Fruit fly (Drosophila melanogaster): ENCODE measurements around the gene Myc.

The Myc gene

DNA sequence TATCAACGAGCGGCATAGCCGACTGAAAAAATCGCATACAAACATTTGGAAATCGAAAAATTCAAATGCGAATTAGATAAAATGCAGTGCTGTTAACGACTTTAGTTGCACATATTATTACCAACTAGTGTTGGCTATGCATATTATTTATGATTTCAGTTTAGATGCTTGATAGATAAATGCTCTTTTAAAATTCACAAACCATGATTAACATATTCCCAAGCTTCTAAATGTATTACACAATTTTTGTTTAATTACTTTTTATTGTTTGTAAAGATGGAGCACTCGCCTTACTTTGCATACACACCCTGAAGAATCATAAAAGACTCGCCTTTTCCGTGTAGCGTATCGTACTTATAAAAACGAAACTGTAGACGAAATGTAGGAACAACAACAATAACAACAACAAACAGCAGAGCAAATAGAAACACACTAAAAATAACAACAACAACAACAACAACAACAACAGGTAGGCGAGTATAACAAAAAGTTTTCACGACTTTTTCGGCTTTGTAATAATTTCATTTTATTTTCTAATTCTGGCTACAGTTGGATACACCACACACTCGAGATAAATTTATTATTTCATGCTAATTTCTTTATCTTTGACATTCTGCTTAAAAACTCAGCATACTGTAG, 12.4 kb upstream of the Myc start:
- TF ChIP-seq CG17801 (GFP tag; optimal IDR thresholded peaks at IDR 0.05; ENCODE audit: partially characterized antibody): peak; percentile 59

DNA sequence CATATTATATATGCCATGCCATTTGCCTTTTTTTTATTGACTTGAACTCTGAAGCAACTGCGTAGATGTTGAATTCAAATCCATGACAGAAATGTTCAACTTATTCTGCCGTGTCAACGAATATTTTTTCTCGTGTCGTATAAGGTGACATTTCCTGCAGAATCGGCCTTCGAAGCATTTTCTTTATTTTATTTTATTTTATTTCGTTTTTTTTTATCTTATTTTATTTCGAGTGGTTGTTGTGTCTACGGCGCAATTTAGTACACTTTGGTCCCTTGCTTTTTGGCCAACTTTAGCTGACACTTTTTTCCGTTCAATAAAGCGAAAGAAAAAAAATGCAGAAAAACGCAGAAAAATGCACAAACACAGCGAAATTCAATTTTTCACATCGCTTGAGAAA, 11.3 kb upstream of the Myc start:
- peak; percentile 62 for TF ChIP-seq CG17801 (GFP tag; optimal IDR thresholded peaks at IDR 0.05; ENCODE audit: partially characterized antibody)

DNA sequence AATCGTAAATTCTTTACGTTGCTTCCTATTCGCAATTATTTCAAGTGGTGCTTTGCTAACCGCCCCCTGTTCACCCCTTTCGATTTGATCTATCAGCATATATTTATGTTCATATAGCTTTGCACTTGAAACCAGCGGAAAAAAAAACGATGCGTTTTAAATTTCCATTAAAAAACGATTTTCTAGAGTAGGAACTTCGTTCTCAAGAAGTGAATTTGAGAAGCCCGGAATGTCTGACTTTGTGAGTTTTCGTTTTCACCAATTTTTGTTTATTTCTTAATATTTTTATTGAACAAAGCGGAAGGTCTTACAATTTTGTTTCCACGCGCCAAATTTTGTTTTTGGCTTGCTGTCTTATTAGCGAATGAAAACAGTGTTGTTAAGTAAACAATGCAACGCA, 10.5 kb upstream of the Myc start:
- no peak for TF ChIP-seq CG17801 (GFP tag; optimal IDR thresholded peaks at IDR 0.05; ENCODE audit: partially characterized antibody)

DNA sequence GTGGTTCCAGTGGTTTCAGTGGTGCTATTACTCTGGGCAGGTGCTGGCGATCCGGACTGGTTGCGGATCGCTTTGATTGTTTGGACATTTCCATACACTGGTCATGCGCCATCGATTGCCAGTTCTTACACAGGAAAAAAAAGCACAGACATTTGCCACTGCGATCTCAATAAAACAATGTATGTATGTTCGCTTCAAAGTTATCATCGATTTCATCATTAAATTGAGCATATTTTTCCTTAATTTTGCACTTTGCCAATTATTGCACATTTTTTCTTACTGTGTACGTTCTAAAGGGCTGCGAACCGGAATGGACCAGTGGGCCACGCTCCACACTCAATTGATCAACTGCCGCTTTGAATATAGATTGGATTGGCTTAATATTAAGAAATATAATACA, 9.3 kb upstream of the Myc start:
- TF ChIP-seq CG17801 (GFP tag; optimal IDR thresholded peaks at IDR 0.05; ENCODE audit: partially characterized antibody): no peak

DNA sequence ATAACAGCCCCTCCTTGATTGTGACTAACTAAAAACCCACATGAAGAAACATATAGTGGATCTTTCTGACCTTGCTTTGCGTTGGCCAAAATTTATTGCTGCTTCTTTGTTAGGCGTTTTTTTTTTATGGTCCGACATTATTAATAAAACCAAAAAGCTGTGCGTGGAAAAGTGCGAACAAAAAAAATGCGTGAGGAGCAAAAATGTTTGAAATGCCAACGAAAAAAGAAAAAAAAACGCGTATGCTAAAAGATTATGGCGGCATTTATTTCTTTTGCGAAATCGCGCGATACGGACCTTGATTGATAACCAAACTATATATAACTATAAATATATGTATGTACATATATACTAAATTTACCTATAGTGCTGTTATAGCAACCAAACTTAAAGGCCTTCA, 7.4 kb upstream of the Myc start:
- no peak for TF ChIP-seq CG17801 (GFP tag; optimal IDR thresholded peaks at IDR 0.05; ENCODE audit: partially characterized antibody)

DNA sequence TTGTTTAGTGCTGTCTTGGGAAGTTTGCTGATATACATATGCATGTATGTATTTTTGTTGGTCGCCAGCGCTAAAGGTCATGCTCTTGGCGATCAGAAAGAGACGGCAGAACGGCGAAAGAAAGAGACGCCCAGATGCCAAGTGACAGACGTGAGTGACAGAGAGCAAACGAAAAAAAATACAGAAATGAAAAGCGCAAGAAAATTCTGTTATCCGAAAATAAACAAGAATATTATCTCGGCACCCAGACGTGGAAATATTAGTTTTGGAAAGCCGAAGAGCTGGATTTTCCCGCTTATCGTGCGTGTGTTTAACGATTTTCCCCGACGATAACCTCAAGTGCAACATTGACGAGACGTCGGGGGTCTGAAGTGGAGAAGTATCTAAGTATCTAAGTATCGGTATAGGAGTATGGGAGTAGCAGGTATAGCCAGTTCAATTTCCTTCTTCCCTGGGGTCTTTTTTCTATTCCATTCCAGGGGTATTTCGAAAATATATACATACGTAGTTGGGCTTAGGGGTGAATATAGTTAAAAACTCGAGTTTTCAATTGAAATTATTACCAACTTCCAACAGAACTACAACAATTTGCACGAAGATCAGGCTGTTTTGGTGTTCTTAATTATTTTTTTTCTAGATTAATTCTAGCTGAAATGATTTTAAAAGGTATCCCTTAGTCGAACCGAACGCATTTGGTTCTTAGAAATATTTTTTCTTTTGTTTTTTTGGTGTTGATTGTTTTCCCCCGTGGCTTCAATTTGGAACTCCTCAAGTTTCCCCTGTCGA, 5.9 kb upstream of the Myc start:
- TF ChIP-seq CG17801 (GFP tag; optimal IDR thresholded peaks at IDR 0.05; ENCODE audit: partially characterized antibody): no peak

DNA sequence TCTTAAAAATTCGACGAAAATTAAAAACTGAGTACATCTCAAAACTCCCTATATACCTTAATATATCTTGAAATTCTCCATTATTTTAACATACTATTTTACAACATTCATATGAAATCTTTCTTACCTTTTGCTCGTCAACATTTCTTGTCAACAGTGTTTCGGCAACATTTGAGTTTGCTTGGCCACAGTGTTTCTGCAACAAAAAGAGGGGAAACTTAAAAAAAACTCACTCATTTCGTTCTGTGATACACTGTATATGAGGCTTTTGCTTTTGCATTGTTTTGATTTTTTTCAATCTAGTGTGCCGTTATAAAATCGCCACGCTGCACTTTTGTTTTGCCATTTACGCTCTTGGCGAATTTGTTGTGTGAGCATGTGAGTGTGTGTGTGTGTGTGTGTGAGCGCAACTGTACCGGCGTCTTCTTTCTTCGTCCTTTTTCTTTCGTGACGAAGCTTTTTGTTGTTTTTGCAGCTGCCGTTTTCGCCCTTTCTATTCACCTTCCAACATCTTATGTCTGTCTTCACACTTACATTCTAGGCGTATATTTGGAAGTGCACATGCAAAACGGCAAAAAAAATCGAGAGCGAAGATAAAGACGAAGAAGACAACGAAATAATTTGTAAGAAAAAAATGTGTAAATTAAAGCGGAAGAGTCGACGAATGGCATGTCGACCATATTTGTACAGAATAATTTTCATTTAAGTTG, 3.5 kb upstream of the Myc start:
- no peak for TF ChIP-seq CG17801 (GFP tag; optimal IDR thresholded peaks at IDR 0.05; ENCODE audit: partially characterized antibody)

DNA sequence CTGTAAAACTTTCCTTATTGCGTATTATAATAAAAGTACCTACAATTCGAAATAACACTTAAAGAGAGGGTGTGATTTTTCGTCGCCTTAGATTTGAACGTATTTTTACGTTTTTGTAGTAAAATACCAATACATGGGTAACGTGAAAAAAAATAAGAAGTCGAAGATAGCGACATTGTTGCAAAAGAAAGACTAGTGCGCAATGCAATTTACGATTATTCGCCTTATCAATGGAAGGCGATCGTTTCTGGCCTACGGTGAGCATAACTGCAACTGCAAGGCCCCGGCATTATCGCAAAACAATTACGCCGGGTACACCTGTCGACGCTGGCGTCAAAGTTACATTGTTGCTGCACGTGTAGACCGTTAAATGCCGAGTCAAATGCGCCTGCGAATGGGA, 2.5 kb upstream of the Myc start:
- TF ChIP-seq CG17801 (GFP tag; optimal IDR thresholded peaks at IDR 0.05; ENCODE audit: partially characterized antibody): no peak

DNA sequence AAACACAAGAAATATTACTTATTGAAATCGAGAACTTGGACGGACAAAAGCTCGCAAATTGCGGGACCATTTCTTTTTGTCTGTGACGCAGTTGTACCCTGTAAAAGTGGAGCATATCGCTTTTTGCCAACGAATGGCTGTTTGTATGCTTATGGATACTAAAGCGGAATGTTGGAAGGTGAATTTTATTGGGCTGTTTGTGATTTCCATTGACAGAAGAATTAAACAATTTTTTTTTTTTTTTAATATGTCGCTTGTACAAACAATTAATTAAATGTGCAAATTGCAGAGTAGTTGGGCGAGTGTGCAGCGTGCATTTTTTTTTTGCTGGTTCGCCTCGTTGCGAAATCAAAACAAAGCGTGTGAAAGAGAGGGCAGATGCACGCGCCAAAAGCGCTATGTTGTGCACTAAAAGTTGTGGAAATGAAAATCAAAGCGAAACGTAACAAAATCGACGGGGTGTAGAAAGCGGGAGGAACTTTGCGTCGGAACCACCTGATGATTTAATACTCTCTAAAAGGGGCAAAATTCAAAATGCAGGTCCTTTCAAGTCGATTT, 1.6 kb upstream of the Myc start:
- TF ChIP-seq CG17801 (GFP tag; optimal IDR thresholded peaks at IDR 0.05; ENCODE audit: partially characterized antibody): peak; percentile 96

DNA sequence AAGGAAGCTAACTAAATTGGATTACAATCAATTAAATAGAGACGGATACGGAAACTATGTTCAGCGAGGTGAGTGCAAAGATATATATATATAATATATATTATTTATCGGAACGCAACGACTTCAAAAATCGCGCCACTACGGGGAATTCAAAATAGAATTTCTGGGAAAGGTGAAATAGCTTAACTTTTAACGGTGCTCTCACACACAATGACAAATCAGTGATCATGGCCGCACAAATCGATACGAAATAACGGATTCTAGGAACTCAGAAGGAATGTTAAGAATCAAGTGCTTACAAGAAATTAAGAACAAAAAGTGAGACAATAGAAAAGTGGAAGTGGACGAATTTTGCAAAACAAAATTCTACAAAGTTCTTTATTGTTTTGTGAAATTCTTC, 697 bp downstream of the Myc start:
- TF ChIP-seq CG17801 (GFP tag; optimal IDR thresholded peaks at IDR 0.05; ENCODE audit: partially characterized antibody): no peak

DNA sequence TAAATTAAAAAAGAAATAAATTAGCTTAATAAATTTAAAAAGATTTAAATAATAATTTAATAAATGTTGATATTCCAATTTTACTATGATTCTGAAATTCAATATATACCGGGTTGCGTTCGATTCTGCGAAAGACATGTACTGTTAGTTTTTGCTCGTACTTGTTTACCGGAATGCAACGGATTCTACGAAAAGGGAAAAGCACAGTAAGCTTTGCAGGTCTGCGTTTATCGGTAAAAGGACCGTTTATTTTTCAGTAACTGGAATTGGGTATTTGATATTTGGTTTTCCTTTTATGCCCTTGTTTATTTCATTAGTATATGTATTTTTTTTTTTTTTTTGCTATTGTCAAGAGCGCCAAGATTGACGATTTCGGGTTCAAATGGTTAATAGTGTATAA, 1.3 kb downstream of the Myc start:
- no peak for TF ChIP-seq CG17801 (GFP tag; optimal IDR thresholded peaks at IDR 0.05; ENCODE audit: partially characterized antibody)

DNA sequence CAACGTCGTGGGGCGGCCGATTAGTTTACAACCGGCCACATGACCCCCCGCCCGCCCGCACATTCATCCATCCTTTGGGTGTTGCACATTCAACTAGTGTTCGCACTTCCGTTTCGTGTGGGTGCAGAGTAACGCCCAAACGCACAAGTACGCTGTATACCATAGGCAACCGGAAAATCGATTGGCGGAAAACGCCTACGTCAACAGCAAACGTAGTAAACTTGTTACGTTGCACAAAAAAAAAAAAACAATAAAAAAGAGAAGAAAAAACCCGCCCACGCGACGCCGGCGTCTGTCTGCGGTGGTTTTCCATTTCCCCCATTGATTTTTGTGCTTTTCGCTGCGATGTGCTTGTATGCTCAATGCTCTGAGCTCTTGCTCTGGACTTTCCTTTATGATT, 3.5 kb downstream of the Myc start:
- TF ChIP-seq CG17801 (GFP tag; optimal IDR thresholded peaks at IDR 0.05; ENCODE audit: partially characterized antibody): no peak

DNA sequence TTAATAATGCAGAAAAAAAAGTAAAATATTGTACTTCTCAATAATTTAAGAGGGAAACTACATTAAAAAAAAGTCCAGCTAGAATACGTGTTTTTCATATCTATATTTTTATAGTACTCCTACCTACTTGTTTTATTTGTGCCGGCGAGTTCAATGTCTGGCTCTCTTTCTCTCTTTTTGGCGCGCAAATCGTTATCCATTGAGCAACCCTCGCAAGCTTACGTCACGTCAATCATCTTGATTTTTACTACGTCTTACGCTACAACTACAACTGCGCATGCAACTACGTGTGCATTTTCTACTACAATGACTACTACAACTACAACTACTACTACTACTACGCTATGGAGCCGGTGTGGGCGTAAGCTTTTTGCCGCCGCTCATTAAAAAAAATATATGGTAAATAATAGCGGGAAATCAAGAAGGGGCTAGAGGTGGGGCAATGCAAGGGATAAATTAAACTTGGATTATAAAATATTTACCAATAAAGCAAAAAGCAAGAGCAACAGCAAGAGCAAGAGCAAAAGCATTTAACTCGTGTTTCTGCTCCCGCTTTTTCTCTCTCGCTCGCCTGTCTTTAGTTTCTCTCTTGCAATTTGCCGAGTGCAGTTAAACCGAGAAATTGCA, 4.5 kb downstream of the Myc start:
- TF ChIP-seq CG17801 (GFP tag; optimal IDR thresholded peaks at IDR 0.05; ENCODE audit: partially characterized antibody): no peak

DNA sequence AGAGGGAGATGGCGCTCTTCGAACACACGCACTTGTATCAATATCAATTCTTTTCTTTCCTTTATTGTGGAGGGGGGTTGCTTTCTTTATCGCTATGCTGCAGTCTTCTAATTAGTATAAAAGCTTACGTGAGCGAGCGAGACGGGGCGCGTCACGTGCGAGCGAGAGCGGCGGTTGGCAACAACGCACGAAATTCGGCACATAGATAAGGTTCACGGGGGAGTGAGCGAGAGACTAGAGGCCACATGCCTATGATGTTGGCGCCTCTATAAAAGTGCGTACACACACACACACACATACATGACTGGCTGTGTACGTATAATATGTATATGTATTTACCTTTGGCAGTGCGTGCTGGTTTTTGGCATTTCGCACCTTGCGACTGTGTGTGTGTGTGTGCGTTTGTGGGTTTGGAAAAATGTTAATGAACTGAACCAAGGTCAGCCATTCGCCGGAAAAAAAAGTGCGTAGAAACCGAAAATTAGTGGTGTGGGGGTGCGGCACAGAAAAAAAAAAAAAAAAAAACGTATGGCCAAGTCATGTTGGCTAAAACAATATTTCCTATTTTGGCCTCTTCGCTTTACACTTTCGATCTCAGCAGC, 5.6 kb downstream of the Myc start:
- TF ChIP-seq CG17801 (GFP tag; optimal IDR thresholded peaks at IDR 0.05; ENCODE audit: partially characterized antibody): no peak

Data from ovary, adult (tissue).